Fruit fly (Drosophila melanogaster): ENCODE data around the gene Tango6.

The Tango6 gene

dm6 chr2L:18965367-18966213 lies 3.2 kb upstream of the Tango6 start (continued):
- TF ChIP-seq bcd (GFP tag; optimal IDR thresholded peaks at IDR 0.05) (peak; percentile 24), pb (GFP tag; optimal IDR thresholded peaks at IDR 0.05) (no peak), CG10147 (GFP tag; optimal IDR thresholded peaks at IDR 0.05) (peak; percentile 63), Fer3 (tag; optimal IDR thresholded peaks at IDR 0.05) (peak; percentile 51), CG7745 (tag; optimal IDR thresholded peaks at IDR 0.05) (no peak), al (GFP tag; IDR thresholded peaks at IDR 0.05) (peak; percentile 66; the same call in 1 of the 2 replicates), CTCF (GFP tag; optimal IDR thresholded peaks at IDR 0.05) (no peak), ems (GFP tag; optimal IDR thresholded peaks at IDR 0.05) (no peak), CG12299 (tag; optimal IDR thresholded peaks at IDR 0.05) (no peak), lmd (GFP tag; IDR thresholded peaks at IDR 0.05) (peak; percentile 58), fd3F (GFP tag; optimal IDR thresholded peaks at IDR 0.05) (peak; percentile 43), CG13424 (tag; optimal IDR thresholded peaks at IDR 0.05) (peak; percentile 31), CG4328 (GFP tag; optimal IDR thresholded peaks at IDR 0.05) (no peak), Meics (GFP tag; optimal IDR thresholded peaks at IDR 0.05) (peak; percentile 53), Nf-YA (GFP tag; IDR thresholded peaks at IDR 0.05) (no peak), Xrp1 (GFP tag; IDR thresholded peaks at IDR 0.05) (peak; percentile 36; the same call in 1 of the 2 replicates), gsb (GFP tag; IDR thresholded peaks at IDR 0.05) (0 out of 2 replicates have a peak, but pooled peaks have one; percentile 5), Dref (GFP tag; IDR thresholded peaks at IDR 0.05) (no peak), CG31224 (GFP tag; IDR thresholded peaks at IDR 0.05) (no peak), CG9876 (GFP tag; optimal IDR thresholded peaks at IDR 0.05) (no peak), CG2116 (GFP tag; optimal IDR thresholded peaks at IDR 0.05) (no peak), prd (optimal IDR thresholded peaks at IDR 0.05) (no peak), prd (GFP tag; IDR thresholded peaks at IDR 0.05) (peak; percentile 33; the same call in 1 of the 3 replicates), fd96Cb (tag; optimal IDR thresholded peaks at IDR 0.05) (peak; percentile 34), PHDP (tag; optimal IDR thresholded peaks at IDR 0.05) (peak; percentile 64), Ets97D (GFP tag; optimal IDR thresholded peaks at IDR 0.05) (no peak), unpg (GFP tag; optimal IDR thresholded peaks at IDR 0.05) (peak; percentile 45), pan (optimal IDR thresholded peaks at IDR 0.05) (peak in 1 of 2 experiments; percentile 16), pan (GFP tag; optimal IDR thresholded peaks at IDR 0.05 in 1 of 2, IDR thresholded peaks at IDR 0.05 in 1 of 2) (peak in 1 of 2 experiments; percentile 10), chinmo (GFP tag; IDR thresholded peaks at IDR 0.05; ENCODE audit: partially characterized antibody) (peak; percentile 74; the same call in 1 of the 4 replicates), CG2712 (tag; optimal IDR thresholded peaks at IDR 0.05) (peak; percentile 42), Med (GFP tag) (peak; percentile 29), Sox102F (GFP tag; optimal IDR thresholded peaks at IDR 0.05) (peak; percentile 15), ewg (GFP tag; optimal IDR thresholded peaks at IDR 0.05) (peak; percentile 7), crol (GFP tag; IDR thresholded peaks at IDR 0.05) (0 out of 2 replicates have a peak, but pooled peaks have one; percentile 7), Sox100B (GFP tag; optimal IDR thresholded peaks at IDR 0.05) (peak; percentile 28), E2f1 (GFP tag; IDR thresholded peaks at IDR 0.05) (peak; percentile 8; the same call in 1 of the 2 replicates), Hmr (GFP tag; optimal IDR thresholded peaks at IDR 0.05) (peak; percentile 47), yki (optimal IDR thresholded peaks at IDR 0.05) (no peak), Dbx (GFP tag; IDR thresholded peaks at IDR 0.05) (0 out of 3 replicates have a peak, but pooled peaks have one; percentile 37), CG15011 (GFP tag; optimal IDR thresholded peaks at IDR 0.05) (peak; percentile 72), CG11093 (GFP tag; IDR thresholded peaks at IDR 0.05) (no peak)
